Fruit fly (Drosophila melanogaster): ENCODE results near the gene Pih1D1.

Pih1D1 gene

dm6 chr2L:12678286-12678685 is 43.4 kb downstream of the Pih1D1 start:
- TF ChIP-seq CG8301 (tag; optimal IDR thresholded peaks at IDR 0.05) (no peak), CG9948 (tag; optimal IDR thresholded peaks at IDR 0.05) (no peak), Pif1A (GFP tag; optimal IDR thresholded peaks at IDR 0.05) (no peak), rn (GFP tag; IDR thresholded peaks at IDR 0.05) (no peak), Pif1B (GFP tag; optimal IDR thresholded peaks at IDR 0.05) (no peak), CG17806 (tag; optimal IDR thresholded peaks at IDR 0.05) (no peak), CG12605 (GFP tag; IDR thresholded peaks at IDR 0.05) (no peak), Snoo (tag; optimal IDR thresholded peaks at IDR 0.05) (no peak), CG4496 (GFP tag; IDR thresholded peaks at IDR 0.05) (no peak), CG34367 (tag; optimal IDR thresholded peaks at IDR 0.05) (no peak), CG14655 (GFP tag; optimal IDR thresholded peaks at IDR 0.05) (no peak), CG13204 (GFP tag; optimal IDR thresholded peaks at IDR 0.05) (no peak), gl (tag; optimal IDR thresholded peaks at IDR 0.05) (no peak), D1 (tag; optimal IDR thresholded peaks at IDR 0.05) (no peak), CG10348 (GFP tag; IDR thresholded peaks at IDR 0.05) (no peak), CG8159 (tag; optimal IDR thresholded peaks at IDR 0.05) (no peak), CG32121 (GFP tag; IDR thresholded peaks at IDR 0.05) (no peak)

- TF ChIP-seq CG10348 (GFP tag; IDR thresholded peaks at IDR 0.05) (no peak), CG34367 (tag; optimal IDR thresholded peaks at IDR 0.05) (no peak), Ets98B (GFP tag; IDR thresholded peaks at IDR 0.05) (no peak), CG8301 (tag; optimal IDR thresholded peaks at IDR 0.05) (no peak), EcR (GFP tag; optimal IDR thresholded peaks at IDR 0.05) (no peak), CG14655 (GFP tag; optimal IDR thresholded peaks at IDR 0.05) (no peak), fd96Ca (GFP tag; IDR thresholded peaks at IDR 0.05) (no peak)
Observed at dm6 chr2L:12674365-12674764, 47.3 kb downstream of the Pih1D1 start.

dm6 chr2L:12672296-12672695 is 49.3 kb downstream of the Pih1D1 start:
- TF ChIP-seq CG8159 (tag; optimal IDR thresholded peaks at IDR 0.05) (no peak), Snoo (tag; optimal IDR thresholded peaks at IDR 0.05) (no peak), EcR (GFP tag; optimal IDR thresholded peaks at IDR 0.05) (no peak), fd96Ca (GFP tag; IDR thresholded peaks at IDR 0.05) (no peak), CG34367 (tag; optimal IDR thresholded peaks at IDR 0.05) (no peak), rn (GFP tag; IDR thresholded peaks at IDR 0.05) (no peak)

- TF ChIP-seq CG12605 (GFP tag; IDR thresholded peaks at IDR 0.05): no peak
- TF ChIP-seq CG13204 (GFP tag; optimal IDR thresholded peaks at IDR 0.05): no peak
- TF ChIP-seq CG8301 (tag; optimal IDR thresholded peaks at IDR 0.05): no peak
- no peak for TF ChIP-seq CG15710 (tag; optimal IDR thresholded peaks at IDR 0.05)
- TF ChIP-seq Snoo (tag; optimal IDR thresholded peaks at IDR 0.05): no peak
- no peak for TF ChIP-seq CG32121 (GFP tag; IDR thresholded peaks at IDR 0.05)
- no peak for TF ChIP-seq rn (GFP tag; IDR thresholded peaks at IDR 0.05)
Observed at dm6 chr2L:12669614-12670013, 52.0 kb downstream of the Pih1D1 start, which contains the start of gene Nepl7. TSS of gene Nepl7 (minus strand) at chr2L:12669714.

- TF ChIP-seq CG34367 (tag; optimal IDR thresholded peaks at IDR 0.05) (no peak), CG8159 (tag; optimal IDR thresholded peaks at IDR 0.05) (no peak), CG12605 (GFP tag; IDR thresholded peaks at IDR 0.05) (no peak)
Observed at dm6 chr2L:12666002-12666576, 55.6 kb downstream of the Pih1D1 start.

All from whole organism, pupa.